Worm (Caenorhabditis elegans) whole organism, L3 larva: Measurements from ENCODE around the gene lbp-8.

Experiments used
- ceh-16 ChIP-seq: sonication (generic microtip); optimal IDR thresholded peaks from 2 replicates; lab custom pipeline; 2017; ENCODE audit warnings: missing biosample characterization, missing genetic modification characterization
- ceh-28 ChIP-seq: fragments of 150-350 bp; optimal IDR thresholded peaks from 2 replicates; lab custom pipeline; 2014; ENCODE audit warnings: missing biosample characterization, missing genetic modification reagents, missing genetic modification characterization
- ceh-82 ChIP-seq: fragments of 150-350 bp; optimal IDR thresholded peaks from 2 replicates; lab custom pipeline; 2014; ENCODE audit warnings: missing biosample characterization, missing genetic modification characterization
- ceh-9 ChIP-seq: sonication (generic microtip); optimal IDR thresholded peaks from 2 replicates; lab custom pipeline; 2018; ENCODE audit warnings: missing biosample characterization, missing genetic modification characterization
- egl-5 ChIP-seq: fragments of 150-350 bp; optimal IDR thresholded peaks from 2 replicates; lab custom pipeline; 2017; ENCODE audit warnings: missing biosample characterization, missing genetic modification reagents, missing genetic modification characterization, inconsistent platforms
- elt-2 ChIP-seq: sonication (generic microtip); optimal IDR thresholded peaks from 2 replicates; lab custom pipeline; 2016; ENCODE audit warnings: missing genetic modification reagents, mild to moderate bottlenecking, missing genetic modification characterization, missing compliant biosample characterization
- elt-3 ChIP-seq, 3 experiments: fragments of 150-350 bp in 1 of 3; sonication (generic microtip) in 2 of 3; optimal IDR thresholded peaks; 2 replicates in 2 of 3; 4 replicates in 1 of 3; lab custom pipeline; 2014 to 2017; ENCODE audit warnings: missing biosample characterization in 3 of 3, missing genetic modification characterization in 3 of 3
- eor-1 ChIP-seq, 2 experiments: fragments of 150-350 bp; optimal IDR thresholded peaks; 2 replicates each; lab custom pipeline; 2014 to 2018; ENCODE audit warnings: missing biosample characterization in 2 of 2, missing genetic modification characterization in 2 of 2
- fkh-2 ChIP-seq: fragments of 150-350 bp; optimal IDR thresholded peaks from 2 replicates; lab custom pipeline; 2014; ENCODE audit warnings: missing biosample characterization, missing genetic modification reagents, missing genetic modification characterization
- hmg-11 ChIP-seq: sonication (generic microtip); optimal IDR thresholded peaks from 2 replicates; lab custom pipeline; 2016; ENCODE audit warnings: missing genetic modification characterization, missing compliant biosample characterization
- jun-1 ChIP-seq: fragments of 150-350 bp; optimal IDR thresholded peaks from 2 replicates; lab custom pipeline; 2014; ENCODE audit warnings: missing biosample characterization, missing genetic modification reagents, missing genetic modification characterization
- lin-15B ChIP-seq: fragments of 150-350 bp; optimal IDR thresholded peaks from 2 replicates; lab custom pipeline; 2014; ENCODE audit warnings: missing biosample characterization, missing genetic modification characterization
- lin-39 ChIP-seq: fragments of 150-350 bp; optimal IDR thresholded peaks from 2 replicates; lab custom pipeline; 2018; ENCODE audit warnings: missing biosample characterization, missing genetic modification reagents, missing genetic modification characterization
- lsy-12 ChIP-seq: sonication (generic microtip); optimal IDR thresholded peaks from 2 replicates; lab custom pipeline; 2016; ENCODE audit warnings: mild to moderate bottlenecking, missing genetic modification characterization, missing compliant biosample characterization
- mml-1 ChIP-seq: fragments of 150-350 bp; sonication (generic microtip); optimal IDR thresholded peaks from 3 replicates; lab custom pipeline; 2014; ENCODE audit warnings: missing biosample characterization, missing genetic modification characterization
- nfya-1 ChIP-seq: sonication (generic microtip); optimal IDR thresholded peaks from 2 replicates; lab custom pipeline; 2017; ENCODE audit warnings: missing genetic modification characterization, mild to moderate bottlenecking, missing compliant biosample characterization, antibody characterized with exemption, moderate library complexity; ENCODE audit not compliant: insufficient read depth
- nhr-11 ChIP-seq: fragments of 150-350 bp; optimal IDR thresholded peaks from 2 replicates; lab custom pipeline; 2014; ENCODE audit warnings: missing biosample characterization, missing genetic modification characterization
- nhr-12 ChIP-seq: fragments of 150-350 bp; optimal IDR thresholded peaks from 2 replicates; lab custom pipeline; 2014; ENCODE audit warnings: missing biosample characterization, missing genetic modification characterization
- nhr-23 ChIP-seq: fragments of 150-350 bp; optimal IDR thresholded peaks from 2 replicates; lab custom pipeline; 2014; ENCODE audit warnings: missing biosample characterization, missing genetic modification reagents, missing genetic modification characterization
- nhr-237 ChIP-seq: fragments of 150-350 bp; optimal IDR thresholded peaks from 2 replicates; lab custom pipeline; 2014; ENCODE audit warnings: missing biosample characterization, missing genetic modification characterization
- nhr-25 ChIP-seq: sonication (generic microtip); optimal IDR thresholded peaks from 2 replicates; lab custom pipeline; 2017; ENCODE audit warnings: missing biosample characterization, missing genetic modification characterization
- nhr-28 ChIP-seq: fragments of 150-350 bp; optimal IDR thresholded peaks from 2 replicates; lab custom pipeline; 2014; ENCODE audit warnings: missing biosample characterization, missing genetic modification characterization
- nhr-43 ChIP-seq: sonication (generic microtip); optimal IDR thresholded peaks from 2 replicates; lab custom pipeline; 2016; ENCODE audit warnings: mild to moderate bottlenecking, missing genetic modification characterization, missing compliant biosample characterization; ENCODE audit not compliant: poor library complexity, severe bottlenecking
- nhr-76 ChIP-seq: fragments of 150-350 bp; sonication (generic microtip); optimal IDR thresholded peaks from 5 replicates; lab custom pipeline; 2014; ENCODE audit warnings: missing biosample characterization, missing genetic modification characterization
- pha-4 ChIP-seq: fragments of 150-350 bp; optimal IDR thresholded peaks from 2 replicates; lab custom pipeline; 2014; ENCODE audit warnings: missing biosample characterization, missing genetic modification reagents, missing genetic modification characterization
- pqm-1 ChIP-seq: fragments of 150-350 bp; optimal IDR thresholded peaks from 2 replicates; lab custom pipeline; 2017; ENCODE audit warnings: missing biosample characterization, missing genetic modification characterization, inconsistent platforms
- unc-39 ChIP-seq: sonication (generic microtip); optimal IDR thresholded peaks from 4 replicates; lab custom pipeline; 2017; ENCODE audit warnings: missing biosample characterization, missing genetic modification characterization
- unc-62 ChIP-seq: fragments of 150-350 bp; sonication (generic microtip); optimal IDR thresholded peaks from 4 replicates; lab custom pipeline; 2014; ENCODE audit warnings: missing biosample characterization, missing genetic modification reagents, missing genetic modification characterization

Gene lbp-8

ce11 chrV:13892457-13893375 lies 2.1 kb downstream of the lbp-8 start, which contains the start of gene sptl-3:
TSS of gene sptl-3 (plus strand) at chrV:13893325.
- TF ChIP-seq elt-3 (tag; optimal IDR thresholded peaks at IDR 0.05; lab: Kevin White, UChicago) (peak; percentile 0 to 46 (median 14)), nhr-11 (no peak), jun-1 (peak; percentile 56), mml-1 (no peak), nhr-12 (tag; lab: Kevin White, UChicago) (no peak), elt-2 (peak; percentile 92), nhr-43 (tag; lab: Kevin White, UChicago) (peak; percentile 71), lin-15B (tag; lab: Kevin White, UChicago) (peak; percentile 54), nfya-1 (tag; lab: Kevin White, UChicago) (peak; percentile 18), hmg-11 (tag; lab: Kevin White, UChicago) (peak; percentile 3), nhr-23 (tag; lab: Kevin White, UChicago) (peak; percentile 53), ceh-28 (tag; lab: Kevin White, UChicago) (no peak), nhr-25 (tag; lab: Kevin White, UChicago) (peak; percentile 48), pqm-1 (peak; percentile 18)

- TF ChIP-seq elt-2 (peak; percentile 93), lsy-12 (tag; lab: Kevin White, UChicago) (no peak), pqm-1 (peak; percentile 92)
Observed at ce11 chrV:13893583-13893982, 3.0 kb downstream of the lbp-8 start.

- TF ChIP-seq unc-39 (no peak), pqm-1 (peak; percentile 51), egl-5 (tag; lab: Kevin White, UChicago) (no peak), elt-2 (peak; percentile 59), nhr-76 (tag; lab: Kevin White, UChicago) (no peak), nfya-1 (tag; lab: Kevin White, UChicago) (no peak), nhr-25 (tag; lab: Kevin White, UChicago) (no peak)
Observed at ce11 chrV:13898356-13898755, 7.8 kb downstream of the lbp-8 start, which contains the start of gene cyp-35C1. TSS of gene cyp-35C1 (minus strand) at chrV:13898487.

- TF ChIP-seq nfya-1 (tag; lab: Kevin White, UChicago) (no peak), hmg-11 (tag; lab: Kevin White, UChicago) (no peak), lin-39 (tag; lab: Kevin White, UChicago) (no peak), ceh-82 (tag; lab: Kevin White, UChicago) (no peak)
Observed at ce11 chrV:13899213-13899612, 8.6 kb downstream of the lbp-8 start, which contains the start of gene oac-3. TSS of gene oac-3 (plus strand) at chrV:13899513.

ce11 chrV:13902495-13902894 lies 11.9 kb downstream of the lbp-8 start, which contains the start of gene C06B3.1:
TSS of gene C06B3.1 (plus strand) at chrV:13902795.
- TF ChIP-seq nhr-12 (tag; lab: Kevin White, UChicago) (no peak), elt-2 (no peak), eor-1 (tag; optimal IDR thresholded peaks at IDR 0.05; lab: Kevin White, UChicago) (no peak), pha-4 (tag; lab: Kevin White, UChicago) (no peak), lin-39 (tag; lab: Kevin White, UChicago) (no peak), mml-1 (no peak), hmg-11 (tag; lab: Kevin White, UChicago) (no peak), fkh-2 (tag; lab: Kevin White, UChicago) (no peak), ceh-16 (tag; lab: Kevin White, UChicago) (no peak), unc-62 (GFP tag; lab: Kevin White, UChicago) (no peak), nhr-11 (no peak), jun-1 (no peak), nhr-76 (tag; lab: Kevin White, UChicago) (no peak), ceh-9 (no peak), nhr-28 (no peak), nhr-237 (tag; lab: Kevin White, UChicago) (no peak)

- no peak for TF ChIP-seq ceh-82 (tag; lab: Kevin White, UChicago)
Observed at ce11 chrV:13904446-13904845, 13.9 kb downstream of the lbp-8 start, which contains the start of gene stdh-3. TSS of gene stdh-3 (plus strand) at chrV:13904611.
